Worm (Caenorhabditis elegans) whole organism, L1 larva: ENCODE data around the gene nlp-35.

ENCODE experiments used
- blmp-1 ChIP-seq: fragments of 150-350 bp; optimal IDR thresholded peaks from 2 replicates; lab custom pipeline; 2014; ENCODE audit warnings: missing biosample characterization, missing genetic modification characterization
- egl-27 ChIP-seq, 2 experiments: fragments of 150-350 bp in 1 of 2; sonication (generic microtip); optimal IDR thresholded peaks; 3 replicates each; lab custom pipeline; 2017 to 2018; ENCODE audit warnings: missing biosample characterization in 2 of 2, missing genetic modification characterization in 2 of 2, missing genetic modification reagents in 2 of 2
- mdl-1 ChIP-seq, 2 experiments: fragments of 150-350 bp; optimal IDR thresholded peaks; 2 replicates each; lab custom pipeline; 2014 to 2017; ENCODE audit warnings: missing biosample characterization in 2 of 2, missing genetic modification characterization in 2 of 2, inconsistent platforms in 1 of 2
- nhr-76 ChIP-seq: sonication (generic microtip); optimal IDR thresholded peaks from 2 replicates; lab custom pipeline; 2017; ENCODE audit warnings: missing biosample characterization, missing genetic modification characterization
- skn-1 ChIP-seq: fragments of 150-350 bp; optimal IDR thresholded peaks from 2 replicates; lab custom pipeline; 2014; ENCODE audit warnings: missing biosample characterization, missing genetic modification characterization
- snpc-4 ChIP-seq: fragments of 150-350 bp; optimal IDR thresholded peaks from 2 replicates; lab custom pipeline; 2014; ENCODE audit warnings: missing biosample characterization, missing genetic modification characterization
- unc-62 ChIP-seq: fragments of 150-350 bp; optimal IDR thresholded peaks from 2 replicates; lab custom pipeline; 2014; ENCODE audit warnings: missing biosample characterization, missing genetic modification reagents, missing genetic modification characterization
- unc-98 ChIP-seq: fragments of 200-800 bp; sonication (Bioruptor generic); IDR thresholded peaks from 2 replicates; pipeline ENCODE4 v1.3.6; 2022; ENCODE audit warnings: missing genetic modification characterization, missing compliant biosample characterization

DNA sequence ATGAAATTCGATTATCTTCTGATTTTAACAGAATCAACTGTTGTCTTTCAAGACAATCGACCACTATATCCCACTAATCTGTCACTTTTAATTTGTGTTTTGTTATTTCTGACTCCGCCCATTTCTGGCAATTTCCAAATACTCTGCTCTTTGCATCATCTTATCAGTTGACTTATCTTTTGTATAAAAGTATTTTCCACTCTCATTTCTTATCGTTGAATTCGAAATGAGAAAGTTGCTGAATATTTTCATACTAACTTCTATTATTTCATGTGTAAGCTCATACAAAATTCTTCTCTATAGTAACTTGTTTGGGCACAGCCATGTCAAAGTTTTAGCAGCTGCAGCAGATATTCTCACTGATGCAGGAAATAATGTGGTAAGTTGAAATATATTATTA is 18.6 kb downstream of the nlp-35 start, which contains the start of gene ugt-21:
- no peak for TF ChIP-seq snpc-4
- no peak for TF ChIP-seq nhr-76 (tag; lab: Kevin White, UChicago)
- no peak for TF ChIP-seq blmp-1 (tag; lab: Kevin White, UChicago)
- no peak for TF ChIP-seq egl-27 (tag; optimal IDR thresholded peaks at IDR 0.05; lab: Kevin White, UChicago)
- TF ChIP-seq unc-62 (GFP tag; lab: Kevin White, UChicago), result no peak
- no peak for TF ChIP-seq mdl-1 (tag; optimal IDR thresholded peaks at IDR 0.05; lab: Kevin White, UChicago)
- TF ChIP-seq unc-98, result no peak
- TF ChIP-seq skn-1 (tag; lab: Kevin White, UChicago), result no peak
